Fruit fly (Drosophila melanogaster) whole organism, wandering third instar larva: Measurements from ENCODE around the gene ND-13A.

Experiments used
- CrebA ChIP-seq: fragments of 200-800 bp; sonication (Bioruptor generic); optimal IDR thresholded peaks from 2 replicates; lab custom pipeline; 2016; ENCODE audit warnings: missing biosample characterization, mild to moderate bottlenecking, missing genetic modification characterization, borderline replicate concordance
- Hr78 ChIP-seq: fragments of >200 bp; optimal IDR thresholded peaks from 2 replicates; lab custom pipeline; 2017; ENCODE audit warnings: missing biosample characterization, missing genetic modification characterization
- Hr83 ChIP-seq: fragments of 200-300 bp; sonication (Bioruptor generic); optimal IDR thresholded peaks from 2 replicates; lab custom pipeline; 2016; ENCODE audit warnings: missing biosample characterization, mild to moderate bottlenecking, missing genetic modification characterization, moderate library complexity; ENCODE audit not compliant: poor library complexity, severe bottlenecking
- Myc ChIP-seq: fragments of >200 bp; optimal IDR thresholded peaks from 2 replicates; lab custom pipeline; 2017
- OdsH ChIP-seq: fragments of 200-800 bp; sonication (Bioruptor generic); optimal IDR thresholded peaks from 2 replicates; lab custom pipeline; 2016; ENCODE audit warnings: missing biosample characterization, mild to moderate bottlenecking, missing genetic modification characterization
- ey ChIP-seq: fragments of 200-800 bp; sonication (Bioruptor generic); optimal IDR thresholded peaks from 2 replicates; lab custom pipeline; 2016; ENCODE audit warnings: missing biosample characterization, missing genetic modification characterization
- foxo ChIP-seq, 2 experiments: fragments of 200-800 bp; sonication (Bioruptor generic); optimal IDR thresholded peaks; 2 replicates in 1 of 2; 3 replicates in 1 of 2; lab custom pipeline; 2016 to 2017; ENCODE audit warnings: missing biosample characterization in 2 of 2, missing genetic modification characterization in 2 of 2
- fru ChIP-seq: fragments of 200-800 bp; sonication (Bioruptor generic); optimal IDR thresholded peaks from 3 replicates; lab custom pipeline; 2016; ENCODE audit warnings: missing biosample characterization, mild to moderate bottlenecking, missing genetic modification characterization
- lola ChIP-seq: fragments of >200 bp; optimal IDR thresholded peaks from 2 replicates; lab custom pipeline; 2017; ENCODE audit warnings: missing biosample characterization, missing genetic modification characterization
- pan ChIP-seq: fragments of >200 bp; optimal IDR thresholded peaks from 2 replicates; lab custom pipeline; 2017
- usp ChIP-seq: fragments of >200 bp; optimal IDR thresholded peaks from 2 replicates; lab custom pipeline; 2017; ENCODE audit warnings: missing biosample characterization, missing genetic modification characterization

dm6 chr2L:5103733-5104132 lies 3.6 kb upstream of the ND-13A start:
- TF ChIP-seq lola (GFP tag; lab: Kevin White, UChicago), result no peak
- TF ChIP-seq usp (GFP tag; lab: Kevin White, UChicago), result no peak
- no peak for TF ChIP-seq foxo (GFP tag; optimal IDR thresholded peaks at IDR 0.05; lab: Kevin White, UChicago)
- no peak for TF ChIP-seq fru
- TF ChIP-seq Myc (lab: Kevin White, UChicago), result no peak
- TF ChIP-seq ey (GFP tag; lab: Kevin White, UChicago), result no peak
- TF ChIP-seq Hr83 (GFP tag; lab: Kevin White, UChicago), result no peak
- TF ChIP-seq pan (lab: Kevin White, UChicago), result no peak
- TF ChIP-seq OdsH (GFP tag; lab: Kevin White, UChicago), result no peak
- no peak for TF ChIP-seq CrebA
- TF ChIP-seq Hr78 (GFP tag; lab: Kevin White, UChicago), result no peak
